Fruit fly (Drosophila melanogaster) whole organism, wandering third instar larva: Measurements from ENCODE around the gene MED27.

Experiments used
- CG32264 ChIP-seq: fragments of 200-800 bp; sonication (Bioruptor generic); optimal IDR thresholded peaks from 2 replicates; lab custom pipeline; 2016; ENCODE audit warnings: missing biosample characterization, missing genetic modification characterization
- Dfd ChIP-seq: fragments of >200 bp; optimal IDR thresholded peaks from 2 replicates; lab custom pipeline; 2017; ENCODE audit warnings: missing biosample characterization, missing genetic modification characterization
- Dif ChIP-seq: fragments of 200-275, 200-300 bp; sonication (Bioruptor generic); optimal IDR thresholded peaks from 2 replicates; lab custom pipeline; 2018; ENCODE audit warnings: missing biosample characterization, missing genetic modification characterization; ENCODE audit not compliant: partially characterized antibody
- Myc ChIP-seq: fragments of >200 bp; optimal IDR thresholded peaks from 2 replicates; lab custom pipeline; 2017
- OdsH ChIP-seq: fragments of 200-800 bp; sonication (Bioruptor generic); optimal IDR thresholded peaks from 2 replicates; lab custom pipeline; 2016; ENCODE audit warnings: missing biosample characterization, mild to moderate bottlenecking, missing genetic modification characterization
- Vsx2 ChIP-seq: fragments of 200-300, 225-300 bp; sonication (Bioruptor generic); optimal IDR thresholded peaks from 2 replicates; lab custom pipeline; 2018; ENCODE audit warnings: missing biosample characterization, missing genetic modification characterization; ENCODE audit not compliant: partially characterized antibody
- brk ChIP-seq: fragments of 200-800 bp; sonication (Bioruptor generic); optimal IDR thresholded peaks from 2 replicates; lab custom pipeline; 2016; ENCODE audit warnings: missing biosample characterization, mild to moderate bottlenecking, missing genetic modification characterization
- foxo ChIP-seq, 2 experiments: fragments of 200-800 bp; sonication (Bioruptor generic); optimal IDR thresholded peaks; 2 replicates in 1 of 2; 3 replicates in 1 of 2; lab custom pipeline; 2016 to 2017; ENCODE audit warnings: missing biosample characterization in 2 of 2, missing genetic modification characterization in 2 of 2
- fru ChIP-seq: fragments of 200-800 bp; sonication (Bioruptor generic); optimal IDR thresholded peaks from 3 replicates; lab custom pipeline; 2016; ENCODE audit warnings: missing biosample characterization, mild to moderate bottlenecking, missing genetic modification characterization
- h ChIP-seq: fragments of 200-800 bp; sonication (Bioruptor generic); optimal IDR thresholded peaks from 3 replicates; lab custom pipeline; 2016; ENCODE audit warnings: missing biosample characterization, mild to moderate bottlenecking, missing genetic modification characterization
- psq ChIP-seq: fragments of 200-800 bp; sonication (Bioruptor generic); optimal IDR thresholded peaks from 3 replicates; lab custom pipeline; 2017; ENCODE audit warnings: missing biosample characterization, mild to moderate bottlenecking, missing genetic modification characterization, moderate library complexity

DNA sequence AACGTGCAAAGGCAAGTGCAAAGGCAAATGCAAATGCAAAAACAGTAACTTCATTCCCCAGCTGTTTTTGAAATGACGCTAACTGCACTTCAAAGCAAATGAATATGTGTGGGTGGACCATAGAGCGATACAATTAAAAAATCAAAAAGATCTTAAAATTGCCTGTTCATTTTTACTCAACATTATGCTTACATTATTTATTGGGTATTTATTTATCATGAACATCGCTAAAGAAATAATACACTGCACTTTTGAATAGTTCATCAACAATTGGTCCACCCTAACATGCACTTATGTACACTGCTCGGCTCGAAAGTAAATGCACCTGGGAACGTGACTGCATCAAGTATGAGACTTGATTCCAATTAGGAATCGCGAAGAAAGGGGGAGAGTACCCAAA, 39.5 kb downstream of the MED27 start:
- TF ChIP-seq Dif (GFP tag; lab: Kevin White, UChicago) (no peak), h (GFP tag; lab: Kevin White, UChicago) (peak; percentile 6), CG32264 (no peak), foxo (GFP tag; optimal IDR thresholded peaks at IDR 0.05; lab: Kevin White, UChicago) (no peak), Vsx2 (GFP tag; lab: Kevin White, UChicago) (no peak), Myc (lab: Kevin White, UChicago) (no peak), fru (GFP tag; lab: Kevin White, UChicago) (no peak), OdsH (GFP tag; lab: Kevin White, UChicago) (no peak), Dfd (GFP tag; lab: Kevin White, UChicago) (no peak), brk (GFP tag; lab: Kevin White, UChicago) (no peak), psq (GFP tag; lab: Kevin White, UChicago) (no peak)
